Fruit fly (Drosophila melanogaster) whole organism, embryonic: ENCODE results near the gene SMC6.

Experiments used
- ATbp ChIP-seq: fragments of 200-800 bp; sonication (Bioruptor generic); optimal IDR thresholded peaks from 2 replicates; lab custom pipeline; 2017; ENCODE audit warnings: missing biosample characterization, mild to moderate bottlenecking, missing genetic modification characterization, missing genetic modification reagents
- B-H1 ChIP-seq: fragments of 200-800 bp; sonication (Bioruptor generic); IDR thresholded peaks from 3 replicates; pipeline ENCODE4 v1.3.6; 2022; ENCODE audit warnings: missing biosample characterization, missing genetic modification characterization
- C15 ChIP-seq: fragments of 200-800 bp; sonication (Bioruptor generic); IDR thresholded peaks from 3 replicates; pipeline ENCODE4 v1.3.6; 2022; ENCODE audit warnings: missing biosample characterization, missing genetic modification characterization
- CG10209 ChIP-seq: fragments of 200-800 bp; sonication (Bioruptor generic); optimal IDR thresholded peaks from 3 replicates; lab custom pipeline; 2017; ENCODE audit warnings: missing biosample characterization, mild to moderate bottlenecking, missing genetic modification characterization, missing genetic modification reagents
- CG10979 ChIP-seq: fragments of 200-800 bp; sonication (Bioruptor generic); optimal IDR thresholded peaks from 2 replicates; lab custom pipeline; 2018; ENCODE audit warnings: missing biosample characterization, mild to moderate bottlenecking, missing genetic modification characterization, moderate library complexity
- CG13123 ChIP-seq: fragments of 200-800 bp; sonication (Bioruptor generic); optimal IDR thresholded peaks from 2 replicates; lab custom pipeline; 2016; ENCODE audit warnings: missing biosample characterization, missing genetic modification characterization
- CG16779 ChIP-seq: fragments of 200-800 bp; sonication (Bioruptor generic); IDR thresholded peaks from 2 replicates; pipeline ENCODE4 v1.3.6; 2022; ENCODE audit warnings: missing biosample characterization, missing genetic modification characterization
- CG18764 ChIP-seq: fragments of 200-800 bp; sonication (Bioruptor generic); optimal IDR thresholded peaks from 3 replicates; lab custom pipeline; 2016; ENCODE audit warnings: missing biosample characterization, missing genetic modification characterization
- CG2678 ChIP-seq: fragments of 200-800 bp; sonication (Bioruptor generic); optimal IDR thresholded peaks from 3 replicates; lab custom pipeline; 2019; ENCODE audit warnings: missing biosample characterization, mild to moderate bottlenecking, missing genetic modification characterization, moderate library complexity
- CG31365 ChIP-seq: fragments of 200-800 bp; sonication (Bioruptor generic); optimal IDR thresholded peaks from 2 replicates; lab custom pipeline; 2018; ENCODE audit warnings: missing biosample characterization, mild to moderate bottlenecking, missing genetic modification characterization
- CG31441 ChIP-seq: fragments of 200-800 bp; sonication (Bioruptor generic); IDR thresholded peaks from 2 replicates; pipeline ENCODE4 v1.3.6; 2022; ENCODE audit warnings: missing biosample characterization, missing genetic modification characterization
- CG3163 ChIP-seq: fragments of 200-800 bp; sonication (Bioruptor generic); optimal IDR thresholded peaks from 3 replicates; lab custom pipeline; 2016; ENCODE audit warnings: missing biosample characterization, missing genetic modification characterization
- CG4854 ChIP-seq: fragments of 200-800 bp; sonication (Bioruptor generic); optimal IDR thresholded peaks from 2 replicates; lab custom pipeline; 2016; ENCODE audit warnings: missing biosample characterization, missing genetic modification characterization, inconsistent platforms
- CG6272 ChIP-seq: fragments of 200-800 bp; sonication (Bioruptor generic); IDR thresholded peaks from 2 replicates; pipeline ENCODE4 v1.3.6; 2022; ENCODE audit warnings: missing biosample characterization, missing genetic modification characterization
- CG6683 ChIP-seq: fragments of 200-800 bp; sonication (Bioruptor generic); optimal IDR thresholded peaks from 2 replicates; lab custom pipeline; 2017; ENCODE audit warnings: missing biosample characterization, mild to moderate bottlenecking, missing genetic modification characterization, missing genetic modification reagents
- CG7271 ChIP-seq: fragments of 200-800 bp; sonication (Bioruptor generic); optimal IDR thresholded peaks from 2 replicates; lab custom pipeline; 2018; ENCODE audit warnings: missing biosample characterization, mild to moderate bottlenecking, missing genetic modification characterization, moderate library complexity
- CG7556 ChIP-seq: fragments of 200-800 bp; sonication (Bioruptor generic); optimal IDR thresholded peaks from 2 replicates; lab custom pipeline; 2017; ENCODE audit warnings: missing biosample characterization, mild to moderate bottlenecking, missing genetic modification characterization
- CG7928 ChIP-seq: fragments of 200-800 bp; sonication (Bioruptor generic); optimal IDR thresholded peaks from 2 replicates; lab custom pipeline; 2017; ENCODE audit warnings: missing biosample characterization, mild to moderate bottlenecking, missing genetic modification characterization
- CG8478 ChIP-seq: fragments of >200 bp; optimal IDR thresholded peaks from 2 replicates; lab custom pipeline; 2018
- CG8924 ChIP-seq: fragments of 200-800 bp; optimal IDR thresholded peaks from 3 replicates; lab custom pipeline; 2019; ENCODE audit warnings: missing biosample characterization, mild to moderate bottlenecking, missing genetic modification characterization, moderate library complexity
- Dbx ChIP-seq: fragments of 200-800 bp; sonication (Bioruptor generic); IDR thresholded peaks from 3 replicates; pipeline ENCODE4 v1.3.6; 2022; ENCODE audit warnings: missing biosample characterization, missing genetic modification characterization
- Ets65A ChIP-seq: fragments of 200-800 bp; sonication (Bioruptor generic); peaks from one replicate; lab custom pipeline; 2016; ENCODE audit warnings: missing biosample characterization, missing genetic modification characterization
- HLH54F ChIP-seq: fragments of 200-800 bp; sonication (Bioruptor generic); optimal IDR thresholded peaks from 3 replicates; lab custom pipeline; 2016; ENCODE audit warnings: missing biosample characterization, missing genetic modification characterization
- NC2α ChIP-seq: fragments of 200-800 bp; sonication (Bioruptor generic); optimal IDR thresholded peaks from 2 replicates; lab custom pipeline; 2016; ENCODE audit warnings: missing biosample characterization, missing genetic modification characterization
- Nf-YC ChIP-seq: fragments of 200-800 bp; optimal IDR thresholded peaks from 3 replicates; lab custom pipeline; 2019; ENCODE audit warnings: missing biosample characterization, mild to moderate bottlenecking, missing genetic modification characterization, moderate library complexity
- NfI ChIP-seq: fragments of 200-800 bp; sonication (Bioruptor generic); optimal IDR thresholded peaks from 3 replicates; lab custom pipeline; 2018; ENCODE audit warnings: missing biosample characterization, mild to moderate bottlenecking, missing genetic modification characterization, moderate library complexity
- Poxn ChIP-seq: fragments of 200-800 bp; sonication (Bioruptor generic); IDR thresholded peaks from 2 replicates; pipeline ENCODE4 v1.3.6; 2022; ENCODE audit warnings: missing biosample characterization, missing genetic modification characterization
- Sry-δ ChIP-seq: fragments of 200-800 bp; sonication (Bioruptor generic); optimal IDR thresholded peaks from 2 replicates; lab custom pipeline; 2016; ENCODE audit warnings: missing biosample characterization, missing genetic modification characterization
- Ssrp ChIP-seq: fragments of 200-800 bp; sonication (Bioruptor generic); optimal IDR thresholded peaks from 2 replicates; lab custom pipeline; 2018; ENCODE audit warnings: missing biosample characterization, mild to moderate bottlenecking, missing genetic modification characterization, moderate library complexity
- Usf ChIP-seq: fragments of 200-800 bp; sonication (Bioruptor generic); optimal IDR thresholded peaks from 2 replicates; lab custom pipeline; 2017; ENCODE audit warnings: missing genotype, missing biosample characterization, missing genetic modification characterization
- ab ChIP-seq: fragments of 200-800 bp; sonication (Bioruptor generic); optimal IDR thresholded peaks from 2 replicates; lab custom pipeline; 2016; ENCODE audit warnings: missing biosample characterization, missing genetic modification characterization
- amos ChIP-seq: fragments of 200-800 bp; sonication (Bioruptor generic); IDR thresholded peaks from 2 replicates; pipeline ENCODE4 v1.3.6; 2022; ENCODE audit warnings: missing biosample characterization, missing genetic modification characterization; ENCODE audit not compliant: partially characterized antibody
- bbx ChIP-seq: fragments of 200-800 bp; sonication (Bioruptor generic); IDR thresholded peaks from 2 replicates; pipeline ENCODE4 v1.3.6; 2022; ENCODE audit warnings: missing biosample characterization, missing genetic modification characterization; ENCODE audit not compliant: partially characterized antibody
- bowl ChIP-seq: fragments of 200-800 bp; sonication (Bioruptor generic); IDR thresholded peaks from 2 replicates; pipeline ENCODE4 v1.3.6; 2022; ENCODE audit warnings: missing biosample characterization, missing genetic modification characterization
- chinmo ChIP-seq: fragments of 200-800 bp; sonication (Bioruptor generic); IDR thresholded peaks from 4 replicates; pipeline ENCODE4 v1.3.6; 2022; ENCODE audit warnings: missing biosample characterization, missing genetic modification characterization; ENCODE audit not compliant: partially characterized antibody
- da ChIP-seq: fragments of 200-800 bp; sonication (Bioruptor generic); optimal IDR thresholded peaks from 2 replicates; lab custom pipeline; 2016; ENCODE audit warnings: missing biosample characterization, missing genetic modification characterization
- dimm ChIP-seq: fragments of 200-800 bp; sonication (Bioruptor generic); IDR thresholded peaks from 2 replicates; pipeline ENCODE4 v1.3.6; 2022; ENCODE audit warnings: missing biosample characterization, missing genetic modification characterization
- dm ChIP-seq: fragments of 200-800 bp; sonication (Bioruptor generic); optimal IDR thresholded peaks from 3 replicates; lab custom pipeline; 2016; ENCODE audit warnings: missing biosample characterization, missing genetic modification characterization
- exex ChIP-seq: fragments of 200-800 bp; sonication (Bioruptor generic); optimal IDR thresholded peaks from 4 replicates; lab custom pipeline; 2018; ENCODE audit warnings: missing biosample characterization, mild to moderate bottlenecking, missing genetic modification characterization, moderate library complexity
- gce ChIP-seq: fragments of 200-800 bp; sonication (Bioruptor generic); IDR thresholded peaks from 3 replicates; pipeline ENCODE4 v1.3.6; 2022; ENCODE audit warnings: missing biosample characterization, missing genetic modification characterization
- gcm2 ChIP-seq: fragments of 200-800 bp; sonication (Bioruptor generic); optimal IDR thresholded peaks from 2 replicates; lab custom pipeline; 2016; ENCODE audit warnings: missing biosample characterization, missing genetic modification characterization
- hth ChIP-seq: fragments of >200 bp; optimal IDR thresholded peaks from 2 replicates; lab custom pipeline; 2017; ENCODE audit warnings: inconsistent platforms
- kni ChIP-seq: fragments of 200-800 bp; sonication (Bioruptor generic); optimal IDR thresholded peaks from 3 replicates; lab custom pipeline; 2017; ENCODE audit warnings: mild to moderate bottlenecking, missing biosample characterization, missing genetic modification reagents, missing genetic modification characterization
- lab ChIP-seq: fragments of 200-800 bp; sonication (Bioruptor generic); optimal IDR thresholded peaks from 3 replicates; lab custom pipeline; 2017; ENCODE audit warnings: missing biosample characterization, missing genetic modification characterization, mild to moderate bottlenecking, moderate library complexity, missing genetic modification reagents
- luna ChIP-seq: fragments of 200-800 bp; sonication (Bioruptor generic); optimal IDR thresholded peaks from 2 replicates; lab custom pipeline; 2016; ENCODE audit warnings: missing biosample characterization, missing genetic modification characterization
- sd ChIP-seq: fragments of 200-800 bp; sonication (Bioruptor generic); optimal IDR thresholded peaks from 3 replicates; lab custom pipeline; 2018; ENCODE audit warnings: missing biosample characterization, mild to moderate bottlenecking, missing genetic modification characterization, moderate library complexity
- sna ChIP-seq: fragments of 200-800 bp; sonication (Bioruptor generic); IDR thresholded peaks from 2 replicates; pipeline ENCODE4 v1.3.6; 2022; ENCODE audit warnings: missing biosample characterization, missing genetic modification characterization; ENCODE audit not compliant: partially characterized antibody
- sqz ChIP-seq: fragments of 200-800 bp; sonication (Bioruptor generic); optimal IDR thresholded peaks from 3 replicates; lab custom pipeline; 2018; ENCODE audit warnings: missing biosample characterization, mild to moderate bottlenecking, missing genetic modification characterization
- tap ChIP-seq: fragments of 200-800 bp; optimal IDR thresholded peaks from 3 replicates; lab custom pipeline; 2019; ENCODE audit warnings: missing biosample characterization, mild to moderate bottlenecking, missing genetic modification characterization, moderate library complexity
- tx ChIP-seq: fragments of 200-800 bp; sonication (Bioruptor generic); optimal IDR thresholded peaks from 2 replicates; lab custom pipeline; 2016; ENCODE audit warnings: missing biosample characterization, missing genetic modification characterization
- vvl ChIP-seq: fragments of 200-800 bp; sonication (Bioruptor generic); IDR thresholded peaks from 2 replicates; pipeline ENCODE4 v1.3.6; 2022; ENCODE audit warnings: missing biosample characterization, missing genetic modification characterization

The SMC6 gene

DNA sequence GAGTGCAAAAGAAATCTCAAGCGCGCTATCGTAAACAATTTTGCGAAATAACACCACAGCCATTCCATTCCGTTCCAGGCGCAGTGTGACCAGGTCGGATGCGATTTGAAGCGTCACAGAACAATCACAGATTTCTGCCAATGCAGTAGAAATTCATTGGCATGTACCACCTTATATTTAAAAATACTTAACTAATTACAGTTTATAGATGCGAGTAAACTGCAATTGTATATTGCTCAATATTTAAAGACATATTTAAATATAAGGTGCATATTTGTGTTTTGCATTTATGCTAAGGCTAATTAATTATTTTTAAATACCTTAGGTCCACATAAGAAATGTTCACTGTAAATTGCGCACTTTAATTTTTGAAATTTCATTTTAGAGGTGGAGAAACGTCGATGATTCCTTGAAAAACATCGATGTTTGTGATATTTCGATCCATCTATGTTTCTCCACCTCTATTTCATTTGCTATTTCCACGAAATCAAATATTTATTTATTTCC is at the start of gene SMC6, which contains the start of gene CG6204 (continued):
- peak; percentile 94 for TF ChIP-seq CG31441 (GFP tag; lab: Robert Waterston, UW)
- TF ChIP-seq C15: peak; percentile 81
- peak; percentile 83 for TF ChIP-seq bowl (GFP tag; lab: Robert Waterston, UW)
- peak; percentile 95 for TF ChIP-seq tap (tag; lab: Kevin White, UChicago)
- TF ChIP-seq dimm: peak; percentile 75
- peak; percentile 59 for TF ChIP-seq da
- TF ChIP-seq sd (tag; lab: Kevin White, UChicago): peak; percentile 92
- peak; percentile 92 for TF ChIP-seq Ssrp (tag; lab: Kevin White, UChicago)
- TF ChIP-seq CG7271 (tag; lab: Kevin White, UChicago): peak; percentile 84
- no peak for TF ChIP-seq CG8478 (lab: Kevin White, UChicago)
- peak; percentile 76 for TF ChIP-seq CG6683
- TF ChIP-seq Poxn (GFP tag; lab: Robert Waterston, UW): peak; percentile 92
- peak; percentile 92 for TF ChIP-seq CG10979 (tag; lab: Kevin White, UChicago)
- TF ChIP-seq chinmo: no peak
- peak; percentile 95 for TF ChIP-seq CG8924 (tag; lab: Kevin White, UChicago)
- TF ChIP-seq bbx (GFP tag; lab: Robert Waterston, UW): peak; percentile 44
- TF ChIP-seq lab (GFP tag; lab: Kevin White, UChicago): peak; percentile 95
- TF ChIP-seq luna (GFP tag; lab: Kevin White, UChicago): peak; percentile 53
- peak; percentile 73 for TF ChIP-seq CG31365
- peak; percentile 94 for TF ChIP-seq CG6272
- TF ChIP-seq Dbx: peak; percentile 95
- TF ChIP-seq kni (GFP tag; lab: Kevin White, UChicago): no peak
- peak; percentile 80 for TF ChIP-seq CG16779 (GFP tag; lab: Robert Waterston, UW)
- peak; percentile 82 for TF ChIP-seq CG4854
- TF ChIP-seq gcm2 (GFP tag; lab: Kevin White, UChicago): peak; percentile 57
- peak; percentile 77 for TF ChIP-seq exex (tag; lab: Kevin White, UChicago)
- peak; percentile 38 for TF ChIP-seq CG3163 (GFP tag; lab: Kevin White, UChicago)
- peak; percentile 60; the same call in 1 of the 2 replicates for TF ChIP-seq amos (GFP tag; lab: Robert Waterston, UW)
- TF ChIP-seq ab (GFP tag; lab: Kevin White, UChicago): peak; percentile 39
- peak; percentile 97 for TF ChIP-seq Ets65A (GFP tag; lab: Kevin White, UChicago)
- TF ChIP-seq CG10209: peak; percentile 92
- peak; percentile 90 for TF ChIP-seq ATbp (GFP tag; lab: Kevin White, UChicago)
- TF ChIP-seq sqz: peak; percentile 84
- TF ChIP-seq CG13123 (GFP tag; lab: Kevin White, UChicago): peak; percentile 71
- peak; percentile 92 for TF ChIP-seq gce (GFP tag; lab: Robert Waterston, UW)
- peak; percentile 81 for TF ChIP-seq CG18764 (GFP tag; lab: Kevin White, UChicago)
- peak; percentile 84 for TF ChIP-seq Sry-δ (GFP tag; lab: Kevin White, UChicago)
- TF ChIP-seq NfI: peak; percentile 93
- TF ChIP-seq vvl (GFP tag; lab: Robert Waterston, UW): peak; percentile 97
- TF ChIP-seq HLH54F: peak; percentile 82
- TF ChIP-seq sna: no peak
- peak; percentile 79 for TF ChIP-seq tx (GFP tag; lab: Kevin White, UChicago)
- peak; percentile 93 for TF ChIP-seq CG7556
- peak; percentile 66 for TF ChIP-seq CG7928
- TF ChIP-seq dm: peak; percentile 61
- TF ChIP-seq Usf (GFP tag; lab: Kevin White, UChicago): peak; percentile 88
- peak; percentile 92 for TF ChIP-seq B-H1 (GFP tag; lab: Robert Waterston, UW)
- TF ChIP-seq hth (lab: Kevin White, UChicago): no peak
- peak; percentile 86 for TF ChIP-seq Nf-YC (tag; lab: Kevin White, UChicago)
- TF ChIP-seq NC2α (GFP tag; lab: Kevin White, UChicago): peak; percentile 63
- peak; percentile 97 for TF ChIP-seq CG2678 (tag; lab: Kevin White, UChicago)
